Worm (Caenorhabditis elegans) whole organism, late embryonic: ENCODE results near the gene mars-1.

ENCODE experiments used
- C08G9.2 ChIP-seq: sonication (generic microtip); optimal IDR thresholded peaks from 2 replicates; lab custom pipeline; 2016; ENCODE audit warnings: mild to moderate bottlenecking, missing genetic modification characterization, moderate library complexity, missing compliant biosample characterization
- K02D7.2 ChIP-seq: sonication (generic microtip); optimal IDR thresholded peaks from 2 replicates; lab custom pipeline; 2017; ENCODE audit warnings: mild to moderate bottlenecking, missing genetic modification characterization, missing compliant biosample characterization
- Y22D7AL.16 ChIP-seq: sonication (generic microtip); optimal IDR thresholded peaks from 2 replicates; lab custom pipeline; 2016; ENCODE audit warnings: missing genetic modification characterization, missing compliant biosample characterization
- ama-1 ChIP-seq: fragments of 150-350 bp; optimal IDR thresholded peaks from 2 replicates; lab custom pipeline; 2014
- ceh-18 ChIP-seq: sonication (generic microtip); optimal IDR thresholded peaks from 2 replicates; lab custom pipeline; 2016; ENCODE audit warnings: missing genetic modification characterization, missing compliant biosample characterization
- ceh-22 ChIP-seq: sonication (generic microtip); optimal IDR thresholded peaks from 2 replicates; lab custom pipeline; 2017; ENCODE audit warnings: missing biosample characterization, missing genetic modification characterization
- ceh-24 ChIP-seq: sonication (generic microtip); optimal IDR thresholded peaks from 2 replicates; lab custom pipeline; 2016; ENCODE audit warnings: mild to moderate bottlenecking, missing genetic modification characterization, missing compliant biosample characterization
- ceh-30 ChIP-seq: fragments of 150-350 bp; optimal IDR thresholded peaks from 2 replicates; lab custom pipeline; 2014; ENCODE audit warnings: missing biosample characterization, missing genetic modification characterization
- ceh-45 ChIP-seq: fragments of 200-800 bp; sonication (Bioruptor generic); IDR thresholded peaks from 2 replicates; pipeline ENCODE4 v1.3.6; 2022; ENCODE audit warnings: missing genetic modification reagents, missing genetic modification characterization, missing compliant biosample characterization
- ceh-48 ChIP-seq: sonication (generic microtip); optimal IDR thresholded peaks from 2 replicates; lab custom pipeline; 2016; ENCODE audit warnings: missing genetic modification characterization, inconsistent platforms, missing compliant biosample characterization
- ceh-6 ChIP-seq: fragments of 200-800 bp; sonication (Bioruptor generic); optimal IDR thresholded peaks from 2 replicates; lab custom pipeline; 2018; ENCODE audit warnings: mild to moderate bottlenecking, missing genetic modification characterization, missing compliant biosample characterization
- ceh-9 ChIP-seq: sonication (generic microtip); optimal IDR thresholded peaks from 2 replicates; lab custom pipeline; 2016; ENCODE audit warnings: mild to moderate bottlenecking, missing genetic modification characterization, inconsistent platforms, missing compliant biosample characterization
- che-1 ChIP-seq: sonication (generic microtip); optimal IDR thresholded peaks from 2 replicates; lab custom pipeline; 2016; ENCODE audit warnings: mild to moderate bottlenecking, missing genetic modification characterization, missing compliant biosample characterization
- dve-1 ChIP-seq: sonication (generic microtip); optimal IDR thresholded peaks from 2 replicates; lab custom pipeline; 2017; ENCODE audit warnings: antibody characterized with exemption, mild to moderate bottlenecking, missing genetic modification characterization, missing compliant biosample characterization
- elt-2 ChIP-seq: sonication (generic microtip); optimal IDR thresholded peaks from 2 replicates; lab custom pipeline; 2016; ENCODE audit warnings: missing genetic modification reagents, missing genetic modification characterization, missing compliant biosample characterization
- elt-4 ChIP-seq: sonication (generic microtip); optimal IDR thresholded peaks from 2 replicates; lab custom pipeline; 2016; ENCODE audit warnings: missing genetic modification characterization, missing compliant biosample characterization
- ets-4 ChIP-seq: sonication (generic microtip); optimal IDR thresholded peaks from 2 replicates; lab custom pipeline; 2016; ENCODE audit warnings: missing genetic modification characterization, missing compliant biosample characterization
- hlh-13 ChIP-seq: fragments of 200-800 bp; sonication (Bioruptor generic); optimal IDR thresholded peaks from 2 replicates; lab custom pipeline; 2018; ENCODE audit warnings: mild to moderate bottlenecking, missing genetic modification characterization, missing compliant biosample characterization
- hlh-30 ChIP-seq: sonication (generic microtip); optimal IDR thresholded peaks from 2 replicates; lab custom pipeline; 2017; ENCODE audit warnings: antibody characterized with exemption, missing genetic modification characterization, missing compliant biosample characterization; ENCODE audit not compliant: insufficient read depth
- hlh-8 ChIP-seq: sonication (generic microtip); optimal IDR thresholded peaks from 2 replicates; lab custom pipeline; 2016; ENCODE audit warnings: missing genotype, missing genetic modification characterization, missing compliant biosample characterization
- lim-6 ChIP-seq: sonication (generic microtip); optimal IDR thresholded peaks from 2 replicates; lab custom pipeline; 2016; ENCODE audit warnings: missing genetic modification characterization, missing compliant biosample characterization
- madf-2 ChIP-seq: sonication (generic microtip); optimal IDR thresholded peaks from 2 replicates; lab custom pipeline; 2017; ENCODE audit warnings: missing genetic modification characterization, missing compliant biosample characterization
- mec-3 ChIP-seq: sonication (generic microtip); optimal IDR thresholded peaks from 2 replicates; lab custom pipeline; 2016; ENCODE audit warnings: borderline replicate concordance, missing genetic modification characterization, missing compliant biosample characterization
- nfya-1 ChIP-seq: sonication (generic microtip); optimal IDR thresholded peaks from 2 replicates; lab custom pipeline; 2017; ENCODE audit warnings: missing genetic modification characterization, mild to moderate bottlenecking, missing compliant biosample characterization, antibody characterized with exemption, moderate library complexity
- odd-2 ChIP-seq: sonication (generic microtip); optimal IDR thresholded peaks from 2 replicates; lab custom pipeline; 2017; ENCODE audit warnings: antibody characterized with exemption, mild to moderate bottlenecking, missing genetic modification characterization, missing compliant biosample characterization
- pax-1 ChIP-seq: fragments of 150-350 bp; optimal IDR thresholded peaks from 2 replicates; lab custom pipeline; 2014; ENCODE audit warnings: missing biosample characterization, missing genetic modification characterization
- pha-2 ChIP-seq: sonication (generic microtip); optimal IDR thresholded peaks from 2 replicates; lab custom pipeline; 2017; ENCODE audit warnings: mild to moderate bottlenecking, missing genetic modification characterization, missing compliant biosample characterization
- pros-1 ChIP-seq: fragments of 150-350 bp; optimal IDR thresholded peaks from 2 replicates; lab custom pipeline; 2014; ENCODE audit warnings: missing biosample characterization, missing genetic modification reagents, missing genetic modification characterization
- sdc-2 ChIP-seq: sonication (generic microtip); optimal IDR thresholded peaks from 2 replicates; lab custom pipeline; 2016; ENCODE audit warnings: missing genotype, missing genetic modification characterization, missing compliant biosample characterization
- sox-2 ChIP-seq: fragments of 200-800 bp; sonication (Bioruptor generic); IDR thresholded peaks from 2 replicates; pipeline ENCODE4 v1.3.6; 2022; ENCODE audit warnings: missing genetic modification reagents, missing genetic modification characterization, missing compliant biosample characterization
- sox-4 ChIP-seq: sonication (generic microtip); optimal IDR thresholded peaks from 2 replicates; lab custom pipeline; 2017; ENCODE audit warnings: mild to moderate bottlenecking, missing genetic modification characterization, inconsistent platforms, missing compliant biosample characterization
- unc-55 ChIP-seq: sonication (generic microtip); optimal IDR thresholded peaks from 2 replicates; lab custom pipeline; 2017; ENCODE audit warnings: missing biosample characterization, missing genetic modification reagents, missing genetic modification characterization
- zip-5 ChIP-seq: sonication (generic microtip); optimal IDR thresholded peaks from 2 replicates; lab custom pipeline; 2016; ENCODE audit warnings: missing genetic modification characterization, missing compliant biosample characterization

Gene mars-1

DNA sequence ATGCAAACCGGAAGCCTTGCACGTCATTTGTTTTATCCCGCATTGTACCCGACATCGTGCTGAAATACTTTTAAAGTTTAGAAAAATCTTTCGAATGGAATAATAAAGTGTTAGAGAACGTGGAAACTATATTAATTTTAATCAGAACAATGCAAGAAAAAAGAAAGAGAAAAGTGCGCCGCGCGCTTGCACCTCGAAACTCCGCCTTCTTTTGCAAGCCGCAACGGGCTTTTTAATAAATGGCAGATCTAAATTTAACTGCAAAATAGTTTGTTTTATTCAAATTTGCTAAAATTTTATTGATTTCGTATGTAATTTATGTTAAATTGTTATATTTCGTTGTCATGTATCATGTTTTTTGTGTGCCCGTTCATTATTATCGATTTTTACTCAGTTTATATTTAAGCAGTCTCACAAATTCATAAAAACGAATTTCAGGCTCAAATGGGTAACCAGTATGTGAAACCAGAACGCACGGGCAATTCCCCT lies 16.7 kb upstream of the mars-1 start, which contains the start of the genes acl-3 and ndub-6:
TSS of gene acl-3 (minus strand) at position 59 of the 489 bp plus-strand sequence.
TSS of gene ndub-6 (plus strand) at position 439 of the 489 bp plus-strand sequence.
- TF ChIP-seq hlh-13 (GFP tag; lab: Kevin White, UChicago) (no peak), lim-6 (tag; lab: Kevin White, UChicago) (no peak), pha-2 (tag; lab: Kevin White, UChicago) (no peak), madf-2 (tag; lab: Kevin White, UChicago) (no peak), elt-4 (tag; lab: Kevin White, UChicago) (no peak), mec-3 (no peak), sdc-2 (no peak)
- TF ChIP-seq, all 69 proteins: peak for 0

DNA sequence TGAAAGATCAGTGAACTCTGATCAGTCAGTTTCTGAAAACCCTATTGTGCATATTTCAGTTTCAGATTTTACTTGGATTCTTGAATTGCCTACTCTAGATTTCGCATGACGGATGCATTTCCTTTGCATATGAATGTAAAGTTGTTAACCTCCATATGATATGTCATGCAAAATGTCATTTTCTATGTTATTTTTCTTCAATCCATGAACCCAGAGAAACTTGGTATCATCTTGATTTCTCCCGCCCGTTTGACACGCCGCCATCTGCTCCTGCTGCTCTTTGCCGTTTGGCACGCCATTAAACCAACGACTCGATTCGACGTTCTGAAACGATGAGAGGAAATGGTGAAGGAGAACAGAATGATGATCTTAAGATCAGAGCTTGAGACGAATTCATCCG lies 15.1 kb upstream of the mars-1 start:
- no peak for TF ChIP-seq ets-4
- TF ChIP-seq sox-4 (tag; lab: Kevin White, UChicago) = no peak
- no peak for TF ChIP-seq hlh-8 (tag; lab: Kevin White, UChicago)
- TF ChIP-seq pha-2 (tag; lab: Kevin White, UChicago) = no peak
- TF ChIP-seq hlh-30 (tag; lab: Kevin White, UChicago) = no peak
- TF ChIP-seq ceh-6 (GFP tag; lab: Kevin White, UChicago) = no peak
- TF ChIP-seq ceh-9 (tag; lab: Kevin White, UChicago) = no peak
- no peak for TF ChIP-seq elt-4 (tag; lab: Kevin White, UChicago)
- TF ChIP-seq che-1 = no peak
- no peak for TF ChIP-seq C08G9.2 (tag; lab: Kevin White, UChicago)
- no peak for TF ChIP-seq ama-1
- no peak for TF ChIP-seq pros-1 (tag; lab: Kevin White, UChicago)
- no peak for TF ChIP-seq ceh-18 (tag; lab: Kevin White, UChicago)
- no peak for TF ChIP-seq sox-2
- no peak for TF ChIP-seq ceh-48 (tag; lab: Kevin White, UChicago)
- TF ChIP-seq, all 69 proteins: peak for 0

DNA sequence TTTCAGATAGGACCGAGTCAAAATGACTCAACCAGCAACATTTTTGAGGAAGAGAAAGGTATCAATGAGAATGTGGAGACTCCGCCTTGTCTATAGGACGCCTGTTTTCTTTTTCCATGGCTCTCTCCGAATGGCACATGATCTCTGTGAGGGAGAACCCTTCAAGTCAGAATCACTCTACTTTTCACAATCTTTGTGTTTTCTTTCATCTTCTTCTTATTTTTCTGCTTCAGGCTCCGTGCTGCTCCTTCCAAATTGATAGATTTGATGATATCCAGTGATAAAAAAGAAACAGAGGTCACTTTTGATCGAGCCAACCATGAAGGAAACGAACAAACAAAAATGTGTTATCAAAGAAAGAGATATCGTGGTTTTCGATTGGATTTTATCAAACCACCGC lies 13.7 kb upstream of the mars-1 start, which contains the start of gene ZK809.8:
TSS of gene ZK809.8 (minus strand) at position 34 of the 400 bp plus-strand sequence.
- TF ChIP-seq ceh-45 (GFP tag; lab: Robert Waterston, UW) = no peak
- no peak for TF ChIP-seq ceh-22 (tag; lab: Kevin White, UChicago)
- TF ChIP-seq ceh-18 (tag; lab: Kevin White, UChicago) = peak; percentile 51
- TF ChIP-seq sox-2 = no peak
- no peak for TF ChIP-seq nfya-1 (tag; lab: Kevin White, UChicago)
- TF ChIP-seq madf-2 (tag; lab: Kevin White, UChicago) = no peak
- TF ChIP-seq K02D7.2 (tag; lab: Kevin White, UChicago) = no peak

DNA sequence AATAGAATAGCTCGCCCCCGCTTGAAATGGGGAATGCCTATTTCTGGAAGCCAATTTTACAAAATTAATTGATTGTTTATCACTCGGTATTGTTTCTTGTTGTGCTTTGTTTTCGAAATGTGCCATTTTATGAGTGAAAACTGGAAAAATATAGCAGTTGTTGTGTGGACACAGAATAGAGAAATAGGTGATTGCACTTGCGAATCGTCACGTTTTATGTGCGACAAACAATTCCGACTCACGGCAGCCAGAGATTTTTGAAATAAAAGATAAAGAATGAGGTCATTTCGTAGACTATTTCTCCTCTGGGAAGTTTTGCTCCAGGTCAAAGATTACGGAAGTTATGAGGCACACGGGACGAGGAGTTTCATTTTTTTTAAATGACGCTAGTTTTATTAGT lies 11.6 kb upstream of the mars-1 start:
- TF ChIP-seq ceh-9 (tag; lab: Kevin White, UChicago) (no peak), ceh-22 (tag; lab: Kevin White, UChicago) (no peak), ceh-24 (no peak), ceh-45 (GFP tag; lab: Robert Waterston, UW) (no peak), unc-55 (GFP tag; lab: Kevin White, UChicago) (no peak), sox-2 (no peak), zip-5 (no peak), Y22D7AL.16 (tag; lab: Kevin White, UChicago) (no peak), ceh-30 (tag; lab: Kevin White, UChicago) (no peak), sdc-2 (no peak), pros-1 (tag; lab: Kevin White, UChicago) (no peak), odd-2 (tag; lab: Kevin White, UChicago) (no peak), pax-1 (tag; lab: Kevin White, UChicago) (no peak), elt-2 (tag; lab: Kevin White, UChicago) (no peak)

DNA sequence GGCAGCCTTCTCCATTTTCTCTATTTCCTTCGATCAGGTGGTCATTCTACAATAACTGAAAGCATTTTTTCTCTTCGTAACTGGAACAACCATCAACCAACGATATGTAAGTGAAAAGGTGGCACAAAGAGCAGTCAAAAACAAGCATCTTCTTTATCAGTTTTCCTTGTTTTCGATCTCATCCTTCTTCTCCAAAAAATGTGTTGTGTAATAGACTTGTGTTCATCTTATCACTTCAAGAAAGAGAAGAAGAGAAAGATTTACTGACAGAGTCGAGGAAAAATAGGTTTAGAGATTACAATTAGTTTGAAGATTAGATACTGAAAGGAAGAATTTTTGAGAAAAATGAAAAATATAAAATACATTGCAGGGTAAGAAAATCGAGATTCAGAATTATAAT lies 10.1 kb upstream of the mars-1 start:
- TF ChIP-seq dve-1 (tag; lab: Kevin White, UChicago) (no peak), elt-2 (tag; lab: Kevin White, UChicago) (peak; percentile 17)
- TF ChIP-seq, all 69 proteins: peak for 1
